Worm (Caenorhabditis elegans): ENCODE results near the gene pyr-1.
A peak's percentile ranks its signal among the peaks of the same experiment; 100 is the strongest.

The pyr-1 gene

DNA sequence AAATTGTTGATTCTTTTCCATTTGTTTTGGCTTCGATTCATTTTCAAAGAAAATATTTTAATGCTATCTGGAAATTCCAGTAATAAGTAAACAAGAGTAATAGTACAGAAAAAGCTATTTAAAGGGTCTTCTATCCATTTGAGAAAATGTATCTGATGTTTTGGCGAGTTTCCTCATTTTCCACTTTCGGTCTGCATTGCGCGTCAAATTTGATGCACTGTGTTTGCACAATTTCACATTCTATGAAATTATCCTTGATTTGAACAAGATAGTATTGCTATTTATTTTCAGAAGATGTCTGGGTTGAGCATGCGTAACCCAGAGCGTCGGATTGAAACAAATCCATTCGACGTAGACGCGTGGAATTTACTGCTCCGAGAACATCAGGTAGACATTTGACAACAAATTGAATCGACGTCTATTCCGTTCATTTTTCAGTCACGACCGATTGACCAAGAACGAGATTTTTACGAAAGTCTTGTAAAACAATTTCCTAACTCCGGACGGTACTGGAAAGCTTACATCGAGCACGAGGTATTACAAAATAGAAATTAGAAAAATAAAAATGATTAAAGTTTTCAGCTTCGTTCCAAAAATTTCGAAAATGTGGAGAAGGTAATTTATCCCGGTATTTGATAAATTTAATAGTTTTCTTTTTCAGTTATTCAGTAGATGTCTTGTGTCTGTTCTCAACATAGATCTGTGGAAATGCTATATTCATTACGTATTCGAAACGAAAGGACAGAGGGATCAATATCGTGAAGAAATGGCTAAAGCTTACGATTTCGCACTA, 47.1 kb upstream of the pyr-1 start, which contains the start of gene suf-1 (continued):
- peak; percentile 13; the same call in 1 of the 2 replicates for TF ChIP-seq aptf-3 (GFP tag; IDR thresholded peaks at IDR 0.05)
- no peak for TF ChIP-seq repo-1 (tag; optimal IDR thresholded peaks at IDR 0.05)
- TF ChIP-seq ztf-3 (GFP tag; optimal IDR thresholded peaks at IDR 0.05): no peak
- TF ChIP-seq Y53G8AR.9 (GFP tag; conservative IDR thresholded peaks at IDR 0.05): peak; percentile 85
- 0 out of 2 replicates have a peak, but pooled peaks have one; percentile 10 for TF ChIP-seq K11D2.4 (GFP tag; IDR thresholded peaks at IDR 0.05)
- TF ChIP-seq ama-1 (optimal IDR thresholded peaks at IDR 0.05): no peak
- peak in 1 of 2 experiments; percentile 51 for TF ChIP-seq ama-1 (GFP tag; optimal IDR thresholded peaks at IDR 0.05)
- TF ChIP-seq pbrm-1 (GFP tag; IDR thresholded peaks at IDR 0.05): peak; percentile 45; the same call in 1 of the 2 replicates
- peak; percentile 32; the same call in 1 of the 2 replicates for TF ChIP-seq ceh-100 (GFP tag; IDR thresholded peaks at IDR 0.05)
- no peak for TF ChIP-seq unc-62 (GFP tag; optimal IDR thresholded peaks at IDR 0.05)
- peak; percentile 55 for TF ChIP-seq ZK185.1 (tag; optimal IDR thresholded peaks at IDR 0.05; ENCODE audit: poor library complexity, severe bottlenecking)
- peak; percentile 39; the same call in 1 of the 2 replicates for TF ChIP-seq nfyb-1 (GFP tag; IDR thresholded peaks at IDR 0.05)
- no peak for TF ChIP-seq hlh-12 (tag; optimal IDR thresholded peaks at IDR 0.05)
- TF ChIP-seq madf-3 (GFP tag; IDR thresholded peaks at IDR 0.05): peak; percentile 88
- TF ChIP-seq hmg-20 (GFP tag; IDR thresholded peaks at IDR 0.05): no peak
- TF ChIP-seq lin-35 (GFP tag; optimal IDR thresholded peaks at IDR 0.05): no peak
- TF ChIP-seq ztf-25 (GFP tag; IDR thresholded peaks at IDR 0.05): no peak
- TF ChIP-seq Y56A3A.18 (GFP tag; IDR thresholded peaks at IDR 0.05): peak; percentile 75; the same call in 1 of the 2 replicates
- TF ChIP-seq hrde-1 (tag; optimal IDR thresholded peaks at IDR 0.05; ENCODE audit: borderline replicate concordance): peak; percentile 92
- TF ChIP-seq D2030.7 (GFP tag; IDR thresholded peaks at IDR 0.05): peak; percentile 35; the same call in 1 of the 2 replicates
- TF ChIP-seq snpc-3.4 (tag; optimal IDR thresholded peaks at IDR 0.05): peak; percentile 80
- no peak for TF ChIP-seq lsy-27 (tag; optimal IDR thresholded peaks at IDR 0.05; ENCODE audit: borderline replicate concordance, insufficient read depth)
- no peak for TF ChIP-seq sptf-2 (GFP tag; optimal IDR thresholded peaks at IDR 0.05)
- TF ChIP-seq Y67H2A.10 (GFP tag; conservative IDR thresholded peaks at IDR 0.05): no peak
- no peak for TF ChIP-seq sea-2 (GFP tag; IDR thresholded peaks at IDR 0.05)
- TF ChIP-seq nhr-27 (tag; optimal IDR thresholded peaks at IDR 0.05): no peak
- peak; percentile 65 for TF ChIP-seq F33H1.4 (GFP tag; IDR thresholded peaks at IDR 0.05)
- TF ChIP-seq rcor-1 (GFP tag; IDR thresholded peaks at IDR 0.05): no peak
- TF ChIP-seq let-607 (tag; optimal IDR thresholded peaks at IDR 0.05): no peak
- peak; percentile 90 for TF ChIP-seq ekl-4 (GFP tag; IDR thresholded peaks at IDR 0.05)
- TF ChIP-seq lin-26 (GFP tag; IDR thresholded peaks at IDR 0.05): peak; percentile 73; the same call in 1 of the 2 replicates
- peak; percentile 79 for TF ChIP-seq hsf-1 (GFP tag; IDR thresholded peaks at IDR 0.05)
- TF ChIP-seq gei-17 (GFP tag; optimal IDR thresholded peaks at IDR 0.05): no peak
- TF ChIP-seq F22D6.2 (tag; optimal IDR thresholded peaks at IDR 0.05): no peak
- no peak for TF ChIP-seq ztf-22 (GFP tag; optimal IDR thresholded peaks at IDR 0.05)
- no peak for TF ChIP-seq dpl-1 (GFP tag; optimal IDR thresholded peaks at IDR 0.05)
- no peak for TF ChIP-seq F39B2.1 (GFP tag; IDR thresholded peaks at IDR 0.05)
- TF ChIP-seq atf-7 (tag; optimal IDR thresholded peaks at IDR 0.05): peak; percentile 56
- TF ChIP-seq cebp-2 (GFP tag; IDR thresholded peaks at IDR 0.05): peak; percentile 77; the same call in 1 of the 2 replicates
- TF ChIP-seq mcd-1 (GFP tag; IDR thresholded peaks at IDR 0.05): peak; percentile 34; the same call in 1 of the 2 replicates
- TF ChIP-seq mxl-1 (tag; optimal IDR thresholded peaks at IDR 0.05): peak; percentile 29
- TF ChIP-seq tlf-1 (GFP tag; optimal IDR thresholded peaks at IDR 0.05): peak; percentile 79
- no peak for TF ChIP-seq nhr-120 (GFP tag; IDR thresholded peaks at IDR 0.05)
- TF ChIP-seq attf-6 (GFP tag; IDR thresholded peaks at IDR 0.05): peak; percentile 73
- no peak for TF ChIP-seq egl-44 (GFP tag; IDR thresholded peaks at IDR 0.05)
- TF ChIP-seq ceh-58 (GFP tag; IDR thresholded peaks at IDR 0.05): no peak
- TF ChIP-seq B0336.3 (GFP tag; IDR thresholded peaks at IDR 0.05): peak; percentile 89

Measured in whole organism, young adult.